Worm (Caenorhabditis elegans) whole organism, early embryonic: ENCODE results near the gene Y43F8B.13.

ENCODE experiments used
- B0310.2 ChIP-seq: sonication (generic microtip); optimal IDR thresholded peaks from 2 replicates; lab custom pipeline; 2016; ENCODE audit warnings: mild to moderate bottlenecking, missing genetic modification characterization, missing compliant biosample characterization
- F13C5.2 ChIP-seq: sonication (generic microtip); optimal IDR thresholded peaks from 2 replicates; lab custom pipeline; 2017; ENCODE audit warnings: mild to moderate bottlenecking, missing genetic modification characterization, inconsistent platforms, missing compliant biosample characterization
- aly-1 ChIP-seq: sonication (generic microtip); optimal IDR thresholded peaks from 2 replicates; lab custom pipeline; 2016; ENCODE audit warnings: missing genetic modification characterization, missing compliant biosample characterization
- ama-1 ChIP-seq: fragments of 150-350 bp; optimal IDR thresholded peaks from 2 replicates; lab custom pipeline; 2014
- ceh-13 ChIP-seq: fragments of 200-800 bp; sonication (Bioruptor generic); optimal IDR thresholded peaks from 2 replicates; lab custom pipeline; 2018; ENCODE audit warnings: mild to moderate bottlenecking, missing genetic modification characterization, missing compliant biosample characterization
- ceh-36 ChIP-seq: sonication (generic microtip); optimal IDR thresholded peaks from 2 replicates; lab custom pipeline; 2016; ENCODE audit warnings: missing genetic modification characterization, inconsistent platforms, missing compliant biosample characterization
- ets-7 ChIP-seq: sonication (generic microtip); optimal IDR thresholded peaks from 2 replicates; lab custom pipeline; 2016; ENCODE audit warnings: missing genotype, missing genetic modification characterization, missing compliant biosample characterization
- flt-1 ChIP-seq: fragments of 200-800 bp; sonication (Bioruptor generic); IDR thresholded peaks from 2 replicates; pipeline ENCODE4 v1.3.6; 2022; ENCODE audit warnings: missing genetic modification characterization, missing compliant biosample characterization
- hmbx-1 ChIP-seq: sonication (generic microtip); optimal IDR thresholded peaks from 2 replicates; lab custom pipeline; 2016; ENCODE audit warnings: mild to moderate bottlenecking, missing genetic modification characterization, missing compliant biosample characterization
- hmg-4 ChIP-seq: fragments of 200-800 bp; sonication (Bioruptor generic); optimal IDR thresholded peaks from 2 replicates; lab custom pipeline; 2018; ENCODE audit warnings: mild to moderate bottlenecking, missing genetic modification characterization, missing compliant biosample characterization
- hnd-1 ChIP-seq: sonication (generic microtip); optimal IDR thresholded peaks from 2 replicates; lab custom pipeline; 2016; ENCODE audit warnings: missing genetic modification characterization, missing compliant biosample characterization
- pes-1 ChIP-seq: fragments of 200-800 bp; sonication (Bioruptor generic); IDR thresholded peaks from 2 replicates; pipeline ENCODE4 v1.3.6; 2022; ENCODE audit warnings: missing genetic modification reagents, missing genetic modification characterization, missing compliant biosample characterization
- scrt-1 ChIP-seq: fragments of 200-800 bp; sonication (Bioruptor generic); IDR thresholded peaks from 2 replicates; pipeline ENCODE4 v1.3.6; 2022; ENCODE audit warnings: missing genetic modification characterization, missing compliant biosample characterization
- sea-1 ChIP-seq: fragments of 200-800 bp; sonication (Bioruptor generic); conservative IDR thresholded peaks from 2 replicates; pipeline ENCODE4 v1.3.6; 2022; ENCODE audit warnings: missing genetic modification characterization, missing compliant biosample characterization
- tbx-11 ChIP-seq: fragments of 200-800 bp; sonication (Bioruptor generic); IDR thresholded peaks from 2 replicates; pipeline ENCODE4 v1.3.6; 2022; ENCODE audit warnings: missing genetic modification characterization, missing compliant biosample characterization
- tbx-37 ChIP-seq: fragments of 200-800 bp; sonication (Bioruptor generic); conservative IDR thresholded peaks from 2 replicates; pipeline ENCODE4 v1.3.6; 2022; ENCODE audit warnings: missing genetic modification reagents, missing genetic modification characterization, missing compliant biosample characterization
- tra-4 ChIP-seq: sonication (generic microtip); optimal IDR thresholded peaks from 2 replicates; lab custom pipeline; 2017; ENCODE audit warnings: missing genetic modification characterization, missing compliant biosample characterization

Gene Y43F8B.13

ce11 chrV:19485690-19486089, 29.9 kb downstream of the Y43F8B.13 start, which contains the start of gene Y43F8B.18:
TSS of gene Y43F8B.18 (plus strand) at chrV:19485990.
- TF ChIP-seq aly-1 (tag; lab: Kevin White, UChicago) (no peak), hnd-1 (tag; lab: Kevin White, UChicago) (no peak), ceh-13 (GFP tag; lab: Kevin White, UChicago) (no peak), scrt-1 (GFP tag; lab: Robert Waterston, UW) (no peak), ceh-36 (tag; lab: Kevin White, UChicago) (no peak), tra-4 (tag; lab: Kevin White, UChicago) (no peak), tbx-37 (GFP tag; lab: Robert Waterston, UW) (no peak), ets-7 (tag; lab: Kevin White, UChicago) (no peak), hmg-4 (GFP tag; lab: Kevin White, UChicago) (no peak), pes-1 (GFP tag; lab: Robert Waterston, UW) (no peak), flt-1 (GFP tag; lab: Robert Waterston, UW) (no peak), hmbx-1 (no peak), ama-1 (lab: Kevin White, UChicago) (no peak)

- TF ChIP-seq ama-1 (lab: Kevin White, UChicago) (no peak), aly-1 (tag; lab: Kevin White, UChicago) (no peak), sea-1 (no peak), ceh-36 (tag; lab: Kevin White, UChicago) (no peak), scrt-1 (GFP tag; lab: Robert Waterston, UW) (no peak), tra-4 (tag; lab: Kevin White, UChicago) (no peak), hmbx-1 (no peak), pes-1 (GFP tag; lab: Robert Waterston, UW) (no peak), tbx-11 (GFP tag; lab: Robert Waterston, UW) (no peak), ceh-13 (GFP tag; lab: Kevin White, UChicago) (no peak), F13C5.2 (no peak), hnd-1 (tag; lab: Kevin White, UChicago) (no peak), tbx-37 (GFP tag; lab: Robert Waterston, UW) (no peak), hmg-4 (GFP tag; lab: Kevin White, UChicago) (no peak)
Observed at ce11 chrV:19490461-19490860, 34.7 kb downstream of the Y43F8B.13 start, which contains the start of gene Y43F8B.7. TSS of gene Y43F8B.7 (plus strand) at chrV:19490761.

- no peak for TF ChIP-seq hnd-1 (tag; lab: Kevin White, UChicago)
- no peak for TF ChIP-seq hmg-4 (GFP tag; lab: Kevin White, UChicago)
Observed at ce11 chrV:19491302-19491701, 35.6 kb downstream of the Y43F8B.13 start, which contains the start of gene Y43F8B.29. TSS of gene Y43F8B.29 (plus strand) at chrV:19491602.

DNA sequence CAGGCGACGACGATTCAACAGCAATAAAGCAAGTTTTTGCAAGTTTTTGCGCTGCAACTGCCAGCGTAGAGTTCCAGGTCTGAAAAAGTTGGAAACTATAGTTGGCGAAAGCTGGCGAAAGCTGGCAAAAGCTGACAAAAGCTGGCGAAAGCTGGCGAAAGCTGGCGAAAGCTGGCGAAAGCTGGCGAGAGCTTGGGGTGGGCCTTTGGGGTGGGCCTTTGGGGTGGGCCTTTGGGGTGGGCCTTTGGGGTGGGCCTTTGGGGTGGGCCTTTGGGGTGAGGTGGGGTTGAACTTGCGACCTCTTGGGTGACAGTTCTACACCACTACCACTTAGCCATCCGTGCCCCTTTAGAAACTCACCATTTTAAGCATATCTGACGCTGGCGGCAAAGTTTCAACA, 39.4 kb downstream of the Y43F8B.13 start:
- TF ChIP-seq tra-4 (tag; lab: Kevin White, UChicago) (no peak), scrt-1 (GFP tag; lab: Robert Waterston, UW) (no peak), tbx-11 (GFP tag; lab: Robert Waterston, UW) (no peak), ceh-13 (GFP tag; lab: Kevin White, UChicago) (no peak), ama-1 (lab: Kevin White, UChicago) (no peak), aly-1 (tag; lab: Kevin White, UChicago) (no peak), hnd-1 (tag; lab: Kevin White, UChicago) (no peak)

DNA sequence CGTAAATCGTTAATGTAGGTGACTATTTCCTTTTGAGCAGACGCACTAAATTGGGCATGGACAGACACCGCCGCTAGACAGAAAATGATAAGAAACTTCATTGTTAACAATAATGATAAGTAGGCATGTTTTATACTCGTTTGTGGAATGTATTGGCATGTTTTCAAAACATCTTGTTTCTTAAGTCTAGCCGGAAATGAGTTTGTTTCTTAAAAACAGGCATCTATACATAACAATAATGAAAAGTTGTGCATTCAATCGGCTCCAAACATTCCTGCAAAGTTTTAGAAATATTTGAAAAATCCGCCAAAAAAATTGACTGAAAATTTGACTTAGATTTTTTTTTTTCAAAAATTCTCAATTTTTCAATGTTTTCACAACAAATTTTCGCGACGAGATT, 39.8 kb downstream of the Y43F8B.13 start, which contains the start of gene scl-21:
Gene scl-21, minus strand, starts transcription at position 101 of the 400 bp plus-strand sequence.
- TF ChIP-seq sea-1: no peak
- TF ChIP-seq tbx-37 (GFP tag; lab: Robert Waterston, UW): no peak
- TF ChIP-seq tbx-11 (GFP tag; lab: Robert Waterston, UW): no peak
- TF ChIP-seq scrt-1 (GFP tag; lab: Robert Waterston, UW): no peak
- no peak for TF ChIP-seq ets-7 (tag; lab: Kevin White, UChicago)
- TF ChIP-seq hmg-4 (GFP tag; lab: Kevin White, UChicago): no peak
- TF ChIP-seq aly-1 (tag; lab: Kevin White, UChicago): no peak
- TF ChIP-seq ama-1 (lab: Kevin White, UChicago): no peak
- TF ChIP-seq flt-1 (GFP tag; lab: Robert Waterston, UW): no peak
- TF ChIP-seq B0310.2 (tag; lab: Kevin White, UChicago): no peak
- TF ChIP-seq tra-4 (tag; lab: Kevin White, UChicago): no peak
- no peak for TF ChIP-seq ceh-13 (GFP tag; lab: Kevin White, UChicago)
- no peak for TF ChIP-seq ceh-36 (tag; lab: Kevin White, UChicago)
- TF ChIP-seq hmbx-1: no peak
- TF ChIP-seq pes-1 (GFP tag; lab: Robert Waterston, UW): no peak
- TF ChIP-seq hnd-1 (tag; lab: Kevin White, UChicago): no peak
- no peak for TF ChIP-seq F13C5.2

DNA sequence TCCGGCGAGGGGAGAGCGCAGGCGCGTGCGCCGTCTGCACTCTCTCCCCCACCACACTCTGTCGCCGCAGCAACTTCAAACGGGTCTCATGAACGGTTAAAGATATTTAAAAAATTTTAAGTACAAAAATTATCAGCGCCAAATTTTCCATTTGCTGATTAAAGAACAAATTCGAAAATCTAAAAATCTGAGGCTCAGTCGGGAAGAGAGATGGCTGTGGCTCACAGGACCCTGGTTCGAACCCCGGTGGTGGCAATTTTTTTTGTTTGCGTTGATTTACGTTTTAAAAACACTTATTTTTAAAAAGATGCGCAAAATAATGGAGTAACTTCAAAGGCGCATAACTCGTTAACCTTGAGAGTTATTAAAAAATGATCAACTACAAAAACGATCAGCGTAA, 41.3 kb downstream of the Y43F8B.13 start:
- TF ChIP-seq B0310.2 (tag; lab: Kevin White, UChicago) (no peak), aly-1 (tag; lab: Kevin White, UChicago) (no peak), sea-1 (no peak), tbx-11 (GFP tag; lab: Robert Waterston, UW) (no peak), ceh-36 (tag; lab: Kevin White, UChicago) (no peak), flt-1 (GFP tag; lab: Robert Waterston, UW) (no peak), tra-4 (tag; lab: Kevin White, UChicago) (no peak), hmbx-1 (no peak), scrt-1 (GFP tag; lab: Robert Waterston, UW) (no peak), hmg-4 (GFP tag; lab: Kevin White, UChicago) (no peak), ama-1 (lab: Kevin White, UChicago) (no peak), pes-1 (GFP tag; lab: Robert Waterston, UW) (no peak), tbx-37 (GFP tag; lab: Robert Waterston, UW) (no peak), hnd-1 (tag; lab: Kevin White, UChicago) (no peak), ceh-13 (GFP tag; lab: Kevin White, UChicago) (no peak), ets-7 (tag; lab: Kevin White, UChicago) (no peak), F13C5.2 (no peak)

- TF ChIP-seq B0310.2 (tag; lab: Kevin White, UChicago): no peak
- no peak for TF ChIP-seq sea-1
- no peak for TF ChIP-seq tbx-11 (GFP tag; lab: Robert Waterston, UW)
- TF ChIP-seq tra-4 (tag; lab: Kevin White, UChicago): no peak
- TF ChIP-seq ceh-13 (GFP tag; lab: Kevin White, UChicago): no peak
- TF ChIP-seq ama-1 (lab: Kevin White, UChicago): no peak
- no peak for TF ChIP-seq ceh-36 (tag; lab: Kevin White, UChicago)
Observed at ce11 chrV:19501389-19501788, 45.6 kb downstream of the Y43F8B.13 start.
